Worm (Caenorhabditis elegans) whole organism, L4 larva: ENCODE measurements around the gene pgp-10.

ENCODE experiments used
- F49E8.2 ChIP-seq: sonication (generic microtip); optimal IDR thresholded peaks from 2 replicates; lab custom pipeline; 2016; ENCODE audit warnings: missing compliant biosample characterization, mild to moderate bottlenecking, missing genetic modification characterization, borderline replicate concordance
- ZK546.5 ChIP-seq, 2 experiments: sonication (generic microtip); optimal IDR thresholded peaks; 2 replicates each; lab custom pipeline; 2017; ENCODE audit warnings: missing biosample characterization in 2 of 2, missing genetic modification characterization in 2 of 2
- ceh-82 ChIP-seq: sonication (generic microtip); optimal IDR thresholded peaks from 2 replicates; lab custom pipeline; 2017; ENCODE audit warnings: missing biosample characterization, missing genetic modification characterization
- nhr-77 ChIP-seq: fragments of 150-350 bp; optimal IDR thresholded peaks from 2 replicates; lab custom pipeline; 2014; ENCODE audit warnings: missing biosample characterization, missing genetic modification characterization
- php-3 ChIP-seq: fragments of 200-800 bp; sonication (Bioruptor generic); IDR thresholded peaks from 2 replicates; pipeline ENCODE4 v1.3.6; 2022; ENCODE audit warnings: missing genetic modification reagents, missing genetic modification characterization, missing compliant biosample characterization
- snpc-4 ChIP-seq: fragments of 150-350 bp; optimal IDR thresholded peaks from 2 replicates; lab custom pipeline; 2014; ENCODE audit warnings: missing biosample characterization, missing genetic modification characterization

DNA sequence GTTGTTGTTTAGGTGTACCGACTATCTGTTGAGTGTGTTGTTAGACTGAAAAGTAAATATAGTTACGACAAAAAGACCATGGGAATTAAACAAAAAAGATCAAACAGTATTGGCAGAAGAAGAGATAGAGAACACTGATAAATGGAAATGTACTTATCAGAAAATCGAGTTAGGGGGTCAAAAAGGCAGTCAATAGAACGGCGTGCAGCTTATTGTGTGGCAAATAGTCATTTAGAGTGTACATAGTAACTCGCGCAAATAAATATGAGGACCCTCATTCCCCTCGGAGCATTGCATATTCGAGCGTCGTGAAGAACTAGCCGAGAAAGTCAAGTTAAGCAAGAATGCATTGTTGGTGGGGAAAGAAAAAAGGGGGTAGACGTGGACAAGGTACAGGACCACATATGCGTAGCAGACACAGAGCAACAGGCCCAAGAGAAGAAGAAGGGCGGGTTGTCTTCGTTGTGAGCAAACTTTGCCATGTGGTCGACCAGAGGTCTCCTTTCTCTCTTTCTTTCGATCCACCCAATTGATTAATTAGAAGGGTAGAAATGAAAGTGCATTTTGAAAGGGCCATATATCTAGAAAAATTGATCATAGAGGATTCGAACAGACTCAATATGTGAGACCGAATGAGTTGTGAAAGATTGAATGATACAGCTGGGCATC is 7.5 kb upstream of the pgp-10 start, which contains the start of gene lam-2:
- TF ChIP-seq ZK546.5 (tag; optimal IDR thresholded peaks at IDR 0.05; lab: Kevin White, UChicago) (no peak), snpc-4 (tag; lab: Kevin White, UChicago) (no peak), php-3 (GFP tag; lab: Robert Waterston, UW) (no peak), ceh-82 (no peak), nhr-77 (tag; lab: Kevin White, UChicago) (no peak), F49E8.2 (tag; lab: Kevin White, UChicago) (no peak)
